Worm (Caenorhabditis elegans) whole organism, late embryonic: ENCODE data around the gene his-62.

Experiments used
- K02D7.2 ChIP-seq: sonication (generic microtip); optimal IDR thresholded peaks from 2 replicates; lab custom pipeline; 2017; ENCODE audit warnings: mild to moderate bottlenecking, missing genetic modification characterization, missing compliant biosample characterization
- K09A11.1 ChIP-seq: sonication (generic microtip); optimal IDR thresholded peaks from 2 replicates; lab custom pipeline; 2017; ENCODE audit warnings: antibody characterized with exemption, mild to moderate bottlenecking, missing genetic modification characterization, missing compliant biosample characterization; ENCODE audit not compliant: insufficient read depth
- Y22D7AL.16 ChIP-seq: sonication (generic microtip); optimal IDR thresholded peaks from 2 replicates; lab custom pipeline; 2016; ENCODE audit warnings: missing genetic modification characterization, missing compliant biosample characterization
- ahr-1 ChIP-seq: sonication (generic microtip); optimal IDR thresholded peaks from 2 replicates; lab custom pipeline; 2016; ENCODE audit warnings: missing genetic modification characterization, missing compliant biosample characterization
- ama-1 ChIP-seq: fragments of 150-350 bp; optimal IDR thresholded peaks from 2 replicates; lab custom pipeline; 2014
- ceh-14 ChIP-seq: sonication (generic microtip); optimal IDR thresholded peaks from 2 replicates; lab custom pipeline; 2016; ENCODE audit warnings: missing genotype, missing genetic modification characterization, missing compliant biosample characterization
- ceh-19 ChIP-seq: fragments of 200-800 bp; sonication (Bioruptor generic); optimal IDR thresholded peaks from 2 replicates; lab custom pipeline; 2018; ENCODE audit warnings: mild to moderate bottlenecking, missing genetic modification characterization, missing compliant biosample characterization
- ceh-24 ChIP-seq: sonication (generic microtip); optimal IDR thresholded peaks from 2 replicates; lab custom pipeline; 2016; ENCODE audit warnings: mild to moderate bottlenecking, missing genetic modification characterization, missing compliant biosample characterization
- ceh-31 ChIP-seq: sonication (generic microtip); optimal IDR thresholded peaks from 2 replicates; lab custom pipeline; 2016; ENCODE audit warnings: missing genetic modification characterization, missing compliant biosample characterization
- ceh-34 ChIP-seq: sonication (generic microtip); optimal IDR thresholded peaks from 2 replicates; lab custom pipeline; 2016; ENCODE audit warnings: mild to moderate bottlenecking, missing genetic modification characterization, missing compliant biosample characterization
- ceh-48 ChIP-seq: sonication (generic microtip); optimal IDR thresholded peaks from 2 replicates; lab custom pipeline; 2016; ENCODE audit warnings: missing genetic modification characterization, inconsistent platforms, missing compliant biosample characterization
- elt-2 ChIP-seq: sonication (generic microtip); optimal IDR thresholded peaks from 2 replicates; lab custom pipeline; 2016; ENCODE audit warnings: missing genetic modification reagents, missing genetic modification characterization, missing compliant biosample characterization
- eyg-1 ChIP-seq: sonication (generic microtip); optimal IDR thresholded peaks from 2 replicates; lab custom pipeline; 2016; ENCODE audit warnings: missing genotype, missing genetic modification characterization, missing compliant biosample characterization
- fkh-10 ChIP-seq: fragments of 150-350 bp; optimal IDR thresholded peaks from 2 replicates; lab custom pipeline; 2014; ENCODE audit warnings: missing biosample characterization, missing genetic modification reagents, missing genetic modification characterization
- fkh-6 ChIP-seq: sonication (generic microtip); optimal IDR thresholded peaks from 2 replicates; lab custom pipeline; 2016; ENCODE audit warnings: missing genetic modification characterization, missing compliant biosample characterization
- gmeb-2 ChIP-seq: sonication (generic microtip); optimal IDR thresholded peaks from 2 replicates; lab custom pipeline; 2016; ENCODE audit warnings: missing genetic modification characterization, inconsistent platforms, missing compliant biosample characterization
- hlh-15 ChIP-seq: sonication (generic microtip); optimal IDR thresholded peaks from 2 replicates; lab custom pipeline; 2016; ENCODE audit warnings: missing genetic modification characterization, missing compliant biosample characterization
- hlh-8 ChIP-seq: sonication (generic microtip); optimal IDR thresholded peaks from 2 replicates; lab custom pipeline; 2016; ENCODE audit warnings: missing genotype, missing genetic modification characterization, missing compliant biosample characterization
- nfya-1 ChIP-seq: sonication (generic microtip); optimal IDR thresholded peaks from 2 replicates; lab custom pipeline; 2017; ENCODE audit warnings: missing genetic modification characterization, mild to moderate bottlenecking, missing compliant biosample characterization, antibody characterized with exemption, moderate library complexity
- pat-9 ChIP-seq: fragments of 200-800 bp; sonication (Bioruptor generic); optimal IDR thresholded peaks from 2 replicates; lab custom pipeline; 2018; ENCODE audit warnings: mild to moderate bottlenecking, missing genetic modification characterization, moderate library complexity, missing compliant biosample characterization
- ref-2 ChIP-seq: sonication (generic microtip); optimal IDR thresholded peaks from 2 replicates; lab custom pipeline; 2016; ENCODE audit warnings: missing genetic modification characterization, missing compliant biosample characterization
- rnt-1 ChIP-seq: sonication (generic microtip); optimal IDR thresholded peaks from 2 replicates; lab custom pipeline; 2016; ENCODE audit warnings: missing genetic modification characterization, missing compliant biosample characterization
- sox-4 ChIP-seq: sonication (generic microtip); optimal IDR thresholded peaks from 2 replicates; lab custom pipeline; 2017; ENCODE audit warnings: mild to moderate bottlenecking, missing genetic modification characterization, inconsistent platforms, missing compliant biosample characterization
- tbx-2 ChIP-seq: sonication (generic microtip); optimal IDR thresholded peaks from 2 replicates; lab custom pipeline; 2016; ENCODE audit warnings: missing genetic modification characterization, missing compliant biosample characterization
- tbx-7 ChIP-seq: sonication (generic microtip); optimal IDR thresholded peaks from 2 replicates; lab custom pipeline; 2016; ENCODE audit warnings: missing genotype, missing genetic modification characterization, missing compliant biosample characterization
- unc-3 ChIP-seq, 2 experiments: fragments of 200-800 bp in 1 of 2; sonication (Bioruptor generic) in 1 of 2; sonication (generic microtip) in 1 of 2; conservative IDR thresholded peaks in 1 of 2; optimal IDR thresholded peaks in 1 of 2; 2 replicates each; pipeline versions ENCODE4 v1.3.6 to Lab custom; 2016 to 2022; ENCODE audit warnings: missing compliant biosample characterization in 2 of 2, missing genetic modification characterization in 2 of 2, missing genetic modification reagents in 1 of 2
- unc-42 ChIP-seq: sonication (generic microtip); optimal IDR thresholded peaks from 2 replicates; lab custom pipeline; 2016; ENCODE audit warnings: missing genotype, missing genetic modification characterization, missing compliant biosample characterization
- unc-55 ChIP-seq: sonication (generic microtip); optimal IDR thresholded peaks from 2 replicates; lab custom pipeline; 2017; ENCODE audit warnings: missing biosample characterization, missing genetic modification reagents, missing genetic modification characterization
- zip-5 ChIP-seq: sonication (generic microtip); optimal IDR thresholded peaks from 2 replicates; lab custom pipeline; 2016; ENCODE audit warnings: missing genetic modification characterization, missing compliant biosample characterization

The his-62 gene

DNA sequence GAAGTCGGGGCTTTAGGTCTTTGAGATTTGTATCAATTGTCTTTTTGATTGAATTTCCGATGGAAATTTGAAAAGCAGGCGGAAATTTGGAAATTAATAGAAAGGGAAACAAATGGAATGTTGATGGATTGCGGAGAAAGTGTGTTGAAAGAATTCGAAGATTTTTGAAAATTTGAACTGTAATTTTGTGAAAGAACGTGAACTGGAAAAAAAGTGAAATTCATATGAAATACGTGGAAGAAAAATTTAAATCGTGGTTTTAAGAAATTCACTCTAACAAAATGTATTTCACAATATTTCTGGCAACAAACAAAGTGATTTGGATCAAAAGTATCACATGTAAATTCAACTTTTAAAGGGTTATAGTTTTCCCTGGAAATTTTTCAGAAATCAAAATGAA, 40.4 kb upstream of the his-62 start, which contains the start of gene B0496.1:
Gene B0496.1 (plus strand): TSS at position 301 of the 400 bp plus-strand sequence.
- TF ChIP-seq gmeb-2 (tag; lab: Kevin White, UChicago) (no peak), eyg-1 (tag; lab: Kevin White, UChicago) (no peak), unc-55 (GFP tag; lab: Kevin White, UChicago) (no peak), nfya-1 (tag; lab: Kevin White, UChicago) (no peak), unc-42 (tag; lab: Kevin White, UChicago) (no peak), sox-4 (tag; lab: Kevin White, UChicago) (no peak), ceh-48 (tag; lab: Kevin White, UChicago) (no peak), ceh-34 (tag; lab: Kevin White, UChicago) (no peak)
- TF ChIP-seq, all 69 proteins: peak for 0

DNA sequence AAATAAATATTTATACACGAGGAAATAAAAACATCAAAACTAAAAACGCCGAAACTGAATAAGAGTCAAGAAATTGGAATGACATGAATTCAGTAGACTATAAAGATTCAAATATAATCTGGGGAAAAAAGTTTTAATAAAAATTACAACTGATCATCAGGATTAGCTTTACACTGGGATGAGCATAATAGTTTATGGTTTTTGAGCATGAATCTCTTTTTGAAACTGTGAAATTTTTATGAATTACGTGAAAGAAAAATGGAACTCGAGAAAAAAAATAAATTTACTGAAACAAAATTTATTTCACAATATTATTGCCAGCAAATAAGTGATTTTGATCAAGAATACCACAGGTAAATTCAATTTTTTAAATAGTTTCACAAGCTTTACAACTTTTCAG, 38.8 kb upstream of the his-62 start, which contains the start of gene B0496.2:
Gene B0496.2 (plus strand): TSS at position 301 of the 400 bp plus-strand sequence.
- no peak for TF ChIP-seq zip-5 (tag; lab: Kevin White, UChicago)
- TF ChIP-seq unc-3 (GFP tag; conservative IDR thresholded peaks at IDR 0.05; lab: Robert Waterston, UW), result no peak
- no peak for TF ChIP-seq unc-3 (tag; optimal IDR thresholded peaks at IDR 0.05; lab: Kevin White, UChicago)
- no peak for TF ChIP-seq fkh-10 (GFP tag; lab: Kevin White, UChicago)
- TF ChIP-seq Y22D7AL.16 (tag; lab: Kevin White, UChicago), result no peak
- no peak for TF ChIP-seq tbx-7 (tag; lab: Kevin White, UChicago)
- TF ChIP-seq eyg-1 (tag; lab: Kevin White, UChicago), result no peak
- TF ChIP-seq ama-1, result no peak
- TF ChIP-seq ceh-31 (tag; lab: Kevin White, UChicago), result no peak
- no peak for TF ChIP-seq K02D7.2 (tag; lab: Kevin White, UChicago)
- TF ChIP-seq ahr-1 (tag; lab: Kevin White, UChicago), result no peak
- TF ChIP-seq hlh-15 (tag; lab: Kevin White, UChicago), result no peak
- no peak for TF ChIP-seq fkh-6 (tag; lab: Kevin White, UChicago)

- TF ChIP-seq eyg-1 (tag; lab: Kevin White, UChicago) (no peak), hlh-8 (no peak)
Observed at ce11 chrIV:7451345-7451744, 35.0 kb upstream of the his-62 start, which contains the start of gene tes-1. tes-1 (minus strand) TSS chrIV:7451445.

- TF ChIP-seq unc-42 (tag; lab: Kevin White, UChicago), result peak; percentile 43
- TF ChIP-seq ceh-31 (tag; lab: Kevin White, UChicago), result peak; percentile 32
- peak; percentile 21 for TF ChIP-seq ceh-14 (tag; lab: Kevin White, UChicago)
- TF ChIP-seq elt-2 (tag; lab: Kevin White, UChicago), result no peak
Observed at ce11 chrIV:7453661-7454159, 32.6 kb upstream of the his-62 start.

DNA sequence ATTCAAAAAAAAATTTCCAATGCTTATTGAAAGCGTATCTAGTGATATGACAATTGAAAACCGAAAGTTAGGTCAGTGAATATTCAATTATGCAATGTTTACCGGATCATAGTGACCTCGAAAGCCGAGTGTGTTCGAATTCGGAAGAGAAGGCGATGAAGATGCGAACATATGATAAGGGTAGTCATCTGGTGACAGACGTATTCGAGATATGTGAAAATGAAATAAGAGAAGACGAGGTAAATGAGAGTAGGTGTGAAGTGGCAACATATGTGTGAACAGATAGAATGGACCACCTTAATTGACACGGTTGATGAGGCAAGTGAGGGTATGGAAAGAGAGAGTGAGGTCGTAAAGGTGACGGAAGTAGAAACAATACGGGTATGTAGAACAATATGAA, 31.5 kb upstream of the his-62 start:
- TF ChIP-seq ceh-31 (tag; lab: Kevin White, UChicago) (peak; percentile 3), nfya-1 (tag; lab: Kevin White, UChicago) (no peak), ceh-19 (GFP tag; lab: Kevin White, UChicago) (no peak), K09A11.1 (tag; lab: Kevin White, UChicago) (no peak), tbx-2 (tag; lab: Kevin White, UChicago) (no peak), ref-2 (tag; lab: Kevin White, UChicago) (peak; percentile 6), ceh-24 (tag; lab: Kevin White, UChicago) (no peak), unc-42 (tag; lab: Kevin White, UChicago) (no peak), pat-9 (tag; lab: Kevin White, UChicago) (no peak)

DNA sequence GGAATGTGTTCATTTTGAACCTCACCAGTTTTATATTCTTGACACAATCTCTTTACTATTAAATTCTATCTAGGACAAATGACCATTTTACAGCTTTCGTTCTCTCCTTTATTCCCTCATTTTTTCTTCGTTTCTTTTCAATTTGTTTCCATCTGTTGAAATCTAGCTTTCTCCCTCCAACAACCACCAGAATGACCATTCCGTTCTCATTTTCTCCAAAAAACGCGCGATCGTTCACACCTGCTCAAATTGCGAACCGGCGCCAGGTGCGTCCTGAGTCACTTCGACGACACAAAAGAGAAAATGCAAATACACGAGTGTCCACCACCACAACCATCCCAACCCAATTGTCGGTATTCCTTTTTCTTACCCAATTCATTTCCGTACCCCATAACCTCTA, 30.1 kb upstream of the his-62 start, which contains the start of gene F13B6.1:
Gene F13B6.1 (plus strand): TSS at position 301 of the 400 bp plus-strand sequence.
- no peak for TF ChIP-seq rnt-1 (tag; lab: Kevin White, UChicago)
